Fruit fly (Drosophila melanogaster) whole organism, prepupa: Measurements from ENCODE around the gene CG3982.
A peak's percentile ranks its signal among the peaks of the same experiment; 100 is the strongest.

Experiments used
- CG10631 ChIP-seq: fragments of 200-800 bp; sonication (Bioruptor generic); optimal IDR thresholded peaks from 2 replicates; lab custom pipeline; 2016; ENCODE audit warnings: missing biosample characterization, missing genetic modification characterization
- CG10669 ChIP-seq: fragments of 200-800 bp; sonication (Bioruptor generic); optimal IDR thresholded peaks from 3 replicates; lab custom pipeline; 2018; ENCODE audit warnings: missing biosample characterization, mild to moderate bottlenecking, missing genetic modification characterization, moderate library complexity
- CG11294 ChIP-seq: fragments of 200-800 bp; sonication (Bioruptor generic); IDR thresholded peaks from 2 replicates; pipeline ENCODE4 v1.3.6; 2022; ENCODE audit warnings: missing biosample characterization, missing genetic modification characterization
- CG11762 ChIP-seq: fragments of 200-800 bp; sonication (Bioruptor generic); optimal IDR thresholded peaks from 3 replicates; lab custom pipeline; 2016; ENCODE audit warnings: missing biosample characterization, missing genetic modification characterization; ENCODE audit not compliant: insufficient read depth
- CG11902 ChIP-seq: fragments of 200-800 bp; sonication (Bioruptor generic); optimal IDR thresholded peaks from 3 replicates; lab custom pipeline; 2016; ENCODE audit warnings: missing biosample characterization, missing genetic modification characterization
- CG15336 ChIP-seq: fragments of 200-800 bp; sonication (Bioruptor generic); IDR thresholded peaks from 2 replicates; pipeline ENCODE4 v1.3.6; 2022; ENCODE audit warnings: missing biosample characterization, missing genetic modification characterization
- CG1621 ChIP-seq: fragments of 200-800 bp; sonication (Bioruptor generic); optimal IDR thresholded peaks from 3 replicates; lab custom pipeline; 2018; ENCODE audit warnings: missing biosample characterization, mild to moderate bottlenecking, missing genetic modification characterization
- CG16779 ChIP-seq: fragments of 200-800 bp; sonication (Bioruptor generic); optimal IDR thresholded peaks from 3 replicates; lab custom pipeline; 2017; ENCODE audit warnings: missing biosample characterization, mild to moderate bottlenecking, missing genetic modification characterization
- CG3032 ChIP-seq: fragments of 200-800 bp; optimal IDR thresholded peaks from 2 replicates; lab custom pipeline; 2019; ENCODE audit warnings: missing biosample characterization, mild to moderate bottlenecking, missing genetic modification characterization, moderate library complexity
- CG31627 ChIP-seq: fragments of 200-800 bp; sonication (Bioruptor generic); optimal IDR thresholded peaks from 3 replicates; lab custom pipeline; 2016; ENCODE audit warnings: missing biosample characterization, missing genetic modification characterization
- CG32006 ChIP-seq: fragments of 200-800 bp; sonication (Bioruptor generic); optimal IDR thresholded peaks from 3 replicates; lab custom pipeline; 2017; ENCODE audit warnings: missing biosample characterization, mild to moderate bottlenecking, missing genetic modification characterization
- CG34406 ChIP-seq: fragments of 200-800 bp; sonication (Bioruptor generic); optimal IDR thresholded peaks from 3 replicates; lab custom pipeline; 2016; ENCODE audit warnings: missing biosample characterization, missing genetic modification characterization
- CG3919 ChIP-seq: fragments of 200-800 bp; sonication (Bioruptor generic); optimal IDR thresholded peaks from 3 replicates; lab custom pipeline; 2016; ENCODE audit warnings: missing biosample characterization, missing genetic modification characterization
- CG4318 ChIP-seq: fragments of 200-800 bp; sonication (Bioruptor generic); optimal IDR thresholded peaks from 3 replicates; lab custom pipeline; 2017; ENCODE audit warnings: missing biosample characterization, mild to moderate bottlenecking, missing genetic modification characterization
- CG6163 ChIP-seq: fragments of 200-800 bp; sonication (Bioruptor generic); IDR thresholded peaks from 3 replicates; pipeline ENCODE4 v1.3.6; 2022; ENCODE audit warnings: missing biosample characterization, missing genetic modification characterization
- CG6276 ChIP-seq: fragments of 200-800 bp; sonication (Bioruptor generic); optimal IDR thresholded peaks from 2 replicates; lab custom pipeline; 2017; ENCODE audit warnings: missing biosample characterization, mild to moderate bottlenecking, missing genetic modification characterization
- CG6854 ChIP-seq: fragments of 200-800 bp; sonication (Bioruptor generic); optimal IDR thresholded peaks from 2 replicates; lab custom pipeline; 2017; ENCODE audit warnings: missing biosample characterization, mild to moderate bottlenecking, missing genetic modification characterization
- CG7368 ChIP-seq: fragments of 200-800 bp; sonication (Bioruptor generic); optimal IDR thresholded peaks from 3 replicates; lab custom pipeline; 2016; ENCODE audit warnings: missing biosample characterization, missing genetic modification characterization
- CG8119 ChIP-seq: fragments of 200-800 bp; sonication (Bioruptor generic); IDR thresholded peaks from 3 replicates; pipeline ENCODE4 v1.3.6; 2022; ENCODE audit warnings: missing biosample characterization, missing genetic modification characterization
- CG8319 ChIP-seq: fragments of 200-800 bp; sonication (Bioruptor generic); optimal IDR thresholded peaks from 3 replicates; lab custom pipeline; 2016; ENCODE audit warnings: missing biosample characterization, missing genetic modification characterization
- CG8632 ChIP-seq: fragments of 200-800 bp; sonication (Bioruptor generic); optimal IDR thresholded peaks from 3 replicates; lab custom pipeline; 2016; ENCODE audit warnings: missing biosample characterization, missing genetic modification characterization
- Eip75B ChIP-seq: fragments of 200-800 bp; sonication (Bioruptor generic); optimal IDR thresholded peaks from 3 replicates; lab custom pipeline; 2016; ENCODE audit warnings: missing biosample characterization, missing genetic modification characterization
- Eip78C ChIP-seq: fragments of 200-800 bp; sonication (Bioruptor generic); peaks from one replicate; lab custom pipeline; 2016; ENCODE audit warnings: missing biosample characterization, missing genetic modification characterization
- Eip93F ChIP-seq: fragments of 200-800 bp; sonication (Bioruptor generic); optimal IDR thresholded peaks from 2 replicates; lab custom pipeline; 2016; ENCODE audit warnings: missing biosample characterization, mild to moderate bottlenecking, missing genetic modification characterization
- Ets21C ChIP-seq: fragments of 200-800 bp; sonication (Bioruptor generic); optimal IDR thresholded peaks from 3 replicates; lab custom pipeline; 2016; ENCODE audit warnings: missing biosample characterization, missing genetic modification characterization
- Ets96B ChIP-seq: fragments of 200-800 bp; optimal IDR thresholded peaks from 2 replicates; lab custom pipeline; 2019; ENCODE audit warnings: missing biosample characterization, mild to moderate bottlenecking, missing genetic modification characterization, moderate library complexity
- Gug ChIP-seq: fragments of 200-800 bp; sonication (Bioruptor generic); IDR thresholded peaks from 2 replicates; pipeline ENCODE4 v1.3.6; 2022; ENCODE audit warnings: missing biosample characterization, missing genetic modification characterization
- Hr4 ChIP-seq: fragments of 200-800 bp; sonication (Bioruptor generic); optimal IDR thresholded peaks from 3 replicates; lab custom pipeline; 2016; ENCODE audit warnings: missing biosample characterization, missing genetic modification characterization
- Lpt ChIP-seq: fragments of 200-800 bp; sonication (Bioruptor generic); optimal IDR thresholded peaks from 3 replicates; lab custom pipeline; 2016; ENCODE audit warnings: missing biosample characterization, missing genetic modification characterization
- OdsH ChIP-seq: fragments of 200-800 bp; sonication (Bioruptor generic); optimal IDR thresholded peaks from 3 replicates; lab custom pipeline; 2016; ENCODE audit warnings: missing biosample characterization, missing genetic modification characterization
- Smox ChIP-seq: fragments of 200-800 bp; sonication (Bioruptor generic); optimal IDR thresholded peaks from 3 replicates; lab custom pipeline; 2016; ENCODE audit warnings: missing biosample characterization, missing genetic modification characterization
- Sox102F ChIP-seq: fragments of 200-800 bp; sonication (Bioruptor generic); optimal IDR thresholded peaks from 2 replicates; lab custom pipeline; 2016; ENCODE audit warnings: missing biosample characterization, mild to moderate bottlenecking, missing genetic modification characterization
- Sox14 ChIP-seq: fragments of 200-800 bp; sonication (Bioruptor generic); optimal IDR thresholded peaks from 3 replicates; lab custom pipeline; 2016; ENCODE audit warnings: missing biosample characterization, missing genetic modification characterization
- achi ChIP-seq: fragments of 200-800 bp; sonication (Bioruptor generic); optimal IDR thresholded peaks from 3 replicates; lab custom pipeline; 2016; ENCODE audit warnings: missing biosample characterization, missing genetic modification characterization
- acj6 ChIP-seq: fragments of 200-800 bp; sonication (Bioruptor generic); optimal IDR thresholded peaks from 3 replicates; lab custom pipeline; 2016; ENCODE audit warnings: missing biosample characterization, missing genetic modification characterization
- cyc ChIP-seq: fragments of 200-800 bp; sonication (Bioruptor generic); optimal IDR thresholded peaks from 3 replicates; lab custom pipeline; 2016; ENCODE audit warnings: missing biosample characterization, missing genetic modification characterization
- dac ChIP-seq: fragments of 200-800 bp; sonication (Bioruptor generic); optimal IDR thresholded peaks from 2 replicates; lab custom pipeline; 2017; ENCODE audit warnings: missing biosample characterization, mild to moderate bottlenecking, missing genetic modification characterization
- dsx ChIP-seq: fragments of 200-800 bp; optimal IDR thresholded peaks from 3 replicates; lab custom pipeline; 2019; ENCODE audit warnings: missing biosample characterization, mild to moderate bottlenecking, missing genetic modification characterization, moderate library complexity; ENCODE audit not compliant: poor library complexity, severe bottlenecking
- eg ChIP-seq: fragments of 200-800 bp; sonication (Bioruptor generic); IDR thresholded peaks from 3 replicates; pipeline ENCODE4 v1.3.6; 2022; ENCODE audit warnings: missing biosample characterization, missing genetic modification characterization
- esn ChIP-seq: fragments of 200-800 bp; sonication (Bioruptor generic); optimal IDR thresholded peaks from 2 replicates; lab custom pipeline; 2016; ENCODE audit warnings: missing biosample characterization, mild to moderate bottlenecking, missing genetic modification characterization, moderate library complexity
- fd59A ChIP-seq: fragments of 200-800 bp; sonication (Bioruptor generic); optimal IDR thresholded peaks from 2 replicates; lab custom pipeline; 2017; ENCODE audit warnings: missing biosample characterization, mild to moderate bottlenecking, missing genetic modification characterization, missing genetic modification reagents
- lz ChIP-seq: fragments of 200-800 bp; sonication (Bioruptor generic); optimal IDR thresholded peaks from 3 replicates; lab custom pipeline; 2016; ENCODE audit warnings: missing biosample characterization, missing genetic modification characterization
- pdm3 ChIP-seq: fragments of 200-800 bp; sonication (Bioruptor generic); optimal IDR thresholded peaks from 3 replicates; lab custom pipeline; 2016; ENCODE audit warnings: missing biosample characterization, missing genetic modification characterization
- salr ChIP-seq, 2 experiments: fragments of 200-800 bp; sonication (Bioruptor generic); optimal IDR thresholded peaks; 3 replicates each; lab custom pipeline; 2016 to 2018; ENCODE audit warnings: missing biosample characterization in 2 of 2, missing genetic modification characterization in 2 of 2, mild to moderate bottlenecking in 1 of 2
- spab ChIP-seq: fragments of 200-800 bp; sonication (Bioruptor generic); optimal IDR thresholded peaks from 2 replicates; lab custom pipeline; 2017; ENCODE audit warnings: missing biosample characterization, mild to moderate bottlenecking, missing genetic modification characterization, missing genetic modification reagents
- ss ChIP-seq, 2 experiments: fragments of 200-800 bp; sonication (Bioruptor generic); optimal IDR thresholded peaks; 2 replicates in 1 of 2; 3 replicates in 1 of 2; lab custom pipeline; 2017 to 2018; ENCODE audit warnings: mild to moderate bottlenecking in 2 of 2, missing biosample characterization in 2 of 2, missing genetic modification characterization in 2 of 2, moderate library complexity in 1 of 2
- vri ChIP-seq: fragments of 200-800 bp; sonication (Bioruptor generic); optimal IDR thresholded peaks from 3 replicates; lab custom pipeline; 2016; ENCODE audit warnings: missing biosample characterization, mild to moderate bottlenecking, missing genetic modification characterization

Gene CG3982

DNA sequence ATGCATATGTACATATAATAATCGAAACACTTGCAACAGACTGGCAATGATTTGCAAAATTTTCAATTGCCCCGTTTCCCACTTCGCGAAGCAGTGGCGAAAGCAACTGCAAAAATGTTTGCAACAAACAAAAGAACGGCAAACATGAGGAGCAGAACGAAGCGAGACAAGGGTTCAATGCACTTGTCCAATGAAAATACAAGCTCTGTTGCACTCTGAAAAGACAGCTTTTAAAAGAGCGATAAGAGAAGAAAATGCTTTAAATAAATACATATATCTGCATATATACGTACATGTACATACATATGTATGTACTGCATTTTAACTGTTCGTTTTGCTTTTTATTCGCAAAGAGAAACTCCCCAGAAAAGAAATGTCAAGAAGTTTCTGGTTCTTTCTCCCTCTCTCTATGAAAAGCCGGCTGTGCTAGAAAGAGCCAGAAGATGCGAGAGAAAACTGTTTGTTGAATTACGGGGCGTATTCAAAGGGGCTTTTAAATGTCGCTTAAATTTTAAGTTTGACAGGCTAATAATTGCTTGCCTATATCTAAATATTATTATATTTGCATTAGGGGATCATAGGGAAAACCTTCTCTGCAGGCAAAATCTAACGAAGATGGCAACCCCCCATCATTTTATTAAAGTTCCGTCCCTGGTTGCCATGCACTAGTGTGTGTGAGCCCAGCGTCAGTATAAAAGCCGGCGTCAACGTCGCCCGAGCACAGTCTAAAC lies 33.7 kb downstream of the CG3982 start, which contains the start of gene Hsp27 (continued):
- TF ChIP-seq CG3032 (tag; lab: Kevin White, UChicago) (peak; percentile 100), fd59A (GFP tag; lab: Kevin White, UChicago) (peak; percentile 99), CG6854 (GFP tag; lab: Kevin White, UChicago) (peak; percentile 100), cyc (GFP tag; lab: Kevin White, UChicago) (peak; percentile 100), vri (GFP tag; lab: Kevin White, UChicago) (peak; percentile 99), Sox102F (GFP tag; lab: Kevin White, UChicago) (peak; percentile 100), pdm3 (GFP tag; lab: Kevin White, UChicago) (peak; percentile 100), CG31627 (GFP tag; lab: Kevin White, UChicago) (peak; percentile 99), esn (GFP tag; lab: Kevin White, UChicago) (peak; percentile 100), CG8119 (GFP tag; lab: Robert Waterston, UW) (peak; percentile 100)

DNA sequence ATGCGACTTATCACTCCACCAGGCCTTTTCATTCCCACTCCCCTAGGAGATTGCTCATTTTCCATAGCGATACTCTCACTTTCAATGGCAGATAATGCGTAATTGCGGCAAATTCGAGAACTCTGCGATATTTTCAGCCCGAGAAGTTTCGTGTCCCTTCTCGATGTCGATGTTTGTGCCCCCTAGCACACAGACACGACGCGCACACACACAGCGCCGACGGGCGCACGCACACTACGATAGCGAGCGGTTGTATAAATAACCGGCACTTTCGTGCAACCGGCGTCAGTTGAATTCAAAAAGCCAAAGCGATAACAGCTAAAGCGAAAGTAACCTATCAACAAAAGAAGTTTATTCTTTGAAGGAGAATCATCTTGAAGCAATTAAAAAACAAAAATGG lies 35.6 kb downstream of the CG3982 start, which contains the start of gene Hsp23:
TSS of gene Hsp23 (plus strand) at position 281 of the 400 bp plus-strand sequence.
- peak; percentile 35 for TF ChIP-seq CG10669
- TF ChIP-seq salr (GFP tag; optimal IDR thresholded peaks at IDR 0.05; lab: Kevin White, UChicago), result no peak
- peak; percentile 12 for TF ChIP-seq Ets96B (tag; lab: Kevin White, UChicago)
- no peak for TF ChIP-seq spab (GFP tag; lab: Kevin White, UChicago)
- TF ChIP-seq CG11294 (GFP tag; lab: Robert Waterston, UW), result no peak
- peak; percentile 77 for TF ChIP-seq Eip93F (GFP tag; lab: Kevin White, UChicago)
- TF ChIP-seq fd59A (GFP tag; lab: Kevin White, UChicago), result no peak
- TF ChIP-seq CG16779 (tag; lab: Kevin White, UChicago), result no peak
- peak; percentile 37 for TF ChIP-seq CG3919 (GFP tag; lab: Kevin White, UChicago)
- TF ChIP-seq acj6 (GFP tag; lab: Kevin White, UChicago), result no peak
- TF ChIP-seq CG11902, result no peak
- no peak for TF ChIP-seq dac
- TF ChIP-seq CG15336 (GFP tag; lab: Robert Waterston, UW), result peak; percentile 41; the same call in 1 of the 2 replicates
- no peak for TF ChIP-seq CG8632 (GFP tag; lab: Kevin White, UChicago)
- peak; percentile 52 for TF ChIP-seq CG6854 (GFP tag; lab: Kevin White, UChicago)
- no peak for TF ChIP-seq CG11762
- peak; percentile 67 for TF ChIP-seq Eip78C (GFP tag; lab: Kevin White, UChicago)
- no peak for TF ChIP-seq CG34406 (GFP tag; lab: Kevin White, UChicago)
- peak; percentile 13 for TF ChIP-seq CG6276 (GFP tag; lab: Kevin White, UChicago)
- no peak for TF ChIP-seq Gug
- no peak for TF ChIP-seq CG32006 (GFP tag; lab: Kevin White, UChicago)
- peak; percentile 22; the same call in 1 of the 3 replicates for TF ChIP-seq CG8119 (GFP tag; lab: Robert Waterston, UW)
- TF ChIP-seq CG7368 (GFP tag; lab: Kevin White, UChicago), result peak; percentile 18
- TF ChIP-seq Eip75B (GFP tag; lab: Kevin White, UChicago), result peak; percentile 65
- no peak for TF ChIP-seq achi
- TF ChIP-seq Lpt (GFP tag; lab: Kevin White, UChicago), result peak; percentile 39
- TF ChIP-seq ss (GFP tag; optimal IDR thresholded peaks at IDR 0.05; lab: Kevin White, UChicago), result peak; percentile 64 to 71
- TF ChIP-seq CG3032 (tag; lab: Kevin White, UChicago), result peak; percentile 24
- TF ChIP-seq CG6163, result peak; percentile 17; the same call in 2 of the 3 replicates
- TF ChIP-seq dsx, result peak; percentile 33
- peak; percentile 13 for TF ChIP-seq CG1621
- TF ChIP-seq esn (GFP tag; lab: Kevin White, UChicago), result peak; percentile 48
- no peak for TF ChIP-seq CG4318 (GFP tag; lab: Kevin White, UChicago)
- peak; percentile 57 for TF ChIP-seq vri (GFP tag; lab: Kevin White, UChicago)
- TF ChIP-seq OdsH, result peak; percentile 12
- peak; percentile 37; the same call in 1 of the 3 replicates for TF ChIP-seq eg (GFP tag; lab: Robert Waterston, UW)
- peak; percentile 8 for TF ChIP-seq Smox (GFP tag; lab: Kevin White, UChicago)
- TF ChIP-seq CG10631 (GFP tag; lab: Kevin White, UChicago), result no peak
- no peak for TF ChIP-seq CG8319 (GFP tag; lab: Kevin White, UChicago)
- TF ChIP-seq Ets21C (GFP tag; lab: Kevin White, UChicago), result no peak
- TF ChIP-seq Hr4 (GFP tag; lab: Kevin White, UChicago), result no peak
- TF ChIP-seq lz (GFP tag; lab: Kevin White, UChicago), result peak; percentile 20
- no peak for TF ChIP-seq CG31627 (GFP tag; lab: Kevin White, UChicago)
- TF ChIP-seq Sox14, result peak; percentile 53
